Fruit fly (Drosophila melanogaster) whole organism, embryonic: Measurements from ENCODE around the gene Grip91.

ENCODE experiments used
- Abd-B ChIP-seq: fragments of 200-800 bp; sonication (Bioruptor generic); optimal IDR thresholded peaks from 2 replicates; lab custom pipeline; 2018; ENCODE audit warnings: missing biosample characterization, mild to moderate bottlenecking, missing genetic modification characterization, moderate library complexity
- Antp ChIP-seq: fragments of 200-800 bp; sonication (Bioruptor generic); optimal IDR thresholded peaks from 3 replicates; lab custom pipeline; 2016; ENCODE audit warnings: missing biosample characterization, missing genetic modification characterization
- Atf6 ChIP-seq: fragments of 200-800 bp; sonication (Bioruptor generic); IDR thresholded peaks from 2 replicates; pipeline ENCODE4 v1.3.6; 2022; ENCODE audit warnings: missing biosample characterization, missing genetic modification characterization
- Bgb ChIP-seq: fragments of 200-800 bp; sonication (Bioruptor generic); IDR thresholded peaks from 2 replicates; pipeline ENCODE4 v1.3.6; 2022; ENCODE audit warnings: missing biosample characterization, missing genetic modification characterization; ENCODE audit not compliant: partially characterized antibody
- BtbVII ChIP-seq: fragments of 200-800 bp; sonication (Bioruptor generic); optimal IDR thresholded peaks from 3 replicates; lab custom pipeline; 2017; ENCODE audit warnings: missing biosample characterization, mild to moderate bottlenecking, missing genetic modification characterization
- CG10543 ChIP-seq: fragments of 200-800 bp; sonication (Bioruptor generic); optimal IDR thresholded peaks from 3 replicates; lab custom pipeline; 2017; ENCODE audit warnings: missing biosample characterization, mild to moderate bottlenecking, missing genetic modification characterization, moderate library complexity
- CG10959 ChIP-seq: fragments of 200-800 bp; sonication (Bioruptor generic); IDR thresholded peaks from 2 replicates; pipeline ENCODE4 v1.3.6; 2022; ENCODE audit warnings: missing biosample characterization, missing genetic modification characterization
- CG11696 ChIP-seq: fragments of 200-800 bp; sonication (Bioruptor generic); IDR thresholded peaks from 2 replicates; pipeline ENCODE4 v1.3.6; 2022; ENCODE audit warnings: missing biosample characterization, missing genetic modification characterization
- CG12071 ChIP-seq: fragments of 200-800 bp; sonication (Bioruptor generic); optimal IDR thresholded peaks from 3 replicates; lab custom pipeline; 2018; ENCODE audit warnings: missing biosample characterization, mild to moderate bottlenecking, missing genetic modification characterization
- CG12219 ChIP-seq: fragments of 200-800 bp; sonication (Bioruptor generic); optimal IDR thresholded peaks from 3 replicates; lab custom pipeline; 2018; ENCODE audit warnings: missing biosample characterization, mild to moderate bottlenecking, missing genetic modification characterization
- CG13123 ChIP-seq: fragments of 200-800 bp; sonication (Bioruptor generic); optimal IDR thresholded peaks from 2 replicates; lab custom pipeline; 2016; ENCODE audit warnings: missing biosample characterization, missing genetic modification characterization
- CG14050 ChIP-seq: fragments of 200-800 bp; sonication (Bioruptor generic); IDR thresholded peaks from 3 replicates; pipeline ENCODE4 v1.3.6; 2022; ENCODE audit warnings: missing biosample characterization, missing genetic modification characterization
- CG14965 ChIP-seq: fragments of 200-800 bp; sonication (Bioruptor generic); optimal IDR thresholded peaks from 2 replicates; lab custom pipeline; 2016; ENCODE audit warnings: missing biosample characterization, missing genetic modification characterization, borderline replicate concordance
- CG16813 ChIP-seq: fragments of 200-800 bp; sonication (Bioruptor generic); IDR thresholded peaks from 3 replicates; pipeline ENCODE4 v1.3.6; 2022; ENCODE audit warnings: missing biosample characterization, missing genetic modification characterization; ENCODE audit not compliant: partially characterized antibody
- CG17328 ChIP-seq: fragments of 200-800 bp; sonication (Bioruptor generic); IDR thresholded peaks from 2 replicates; pipeline ENCODE4 v1.3.6; 2022; ENCODE audit warnings: missing biosample characterization, missing genetic modification characterization
- CG17385 ChIP-seq: fragments of 200-800 bp; sonication (Bioruptor generic); optimal IDR thresholded peaks from 3 replicates; lab custom pipeline; 2018; ENCODE audit warnings: missing biosample characterization, mild to moderate bottlenecking, missing genetic modification characterization
- CG2129 ChIP-seq: fragments of 200-800 bp; sonication (Bioruptor generic); IDR thresholded peaks from 2 replicates; pipeline ENCODE4 v1.3.6; 2022; ENCODE audit warnings: missing biosample characterization, missing genetic modification characterization; ENCODE audit not compliant: partially characterized antibody
- CG2199 ChIP-seq: fragments of 200-800 bp; sonication (Bioruptor generic); IDR thresholded peaks from 3 replicates; pipeline ENCODE4 v1.3.6; 2022; ENCODE audit warnings: missing biosample characterization, missing genetic modification characterization
- CG4707 ChIP-seq: fragments of 200-800 bp; sonication (Bioruptor generic); optimal IDR thresholded peaks from 2 replicates; lab custom pipeline; 2018; ENCODE audit warnings: missing biosample characterization, mild to moderate bottlenecking, missing genetic modification characterization, moderate library complexity
- CG4820 ChIP-seq: fragments of 200-800 bp; sonication (Bioruptor generic); optimal IDR thresholded peaks from 3 replicates; lab custom pipeline; 2016; ENCODE audit warnings: missing biosample characterization, missing genetic modification characterization
- CG5953 ChIP-seq: fragments of 200-800 bp; sonication (Bioruptor generic); IDR thresholded peaks from 2 replicates; pipeline ENCODE4 v1.3.6; 2022; ENCODE audit warnings: missing biosample characterization, missing genetic modification characterization
- CG7556 ChIP-seq: fragments of 200-800 bp; sonication (Bioruptor generic); optimal IDR thresholded peaks from 2 replicates; lab custom pipeline; 2017; ENCODE audit warnings: missing biosample characterization, mild to moderate bottlenecking, missing genetic modification characterization
- CG8478 ChIP-seq: fragments of >200 bp; optimal IDR thresholded peaks from 2 replicates; lab custom pipeline; 2018
- CG8924 ChIP-seq: fragments of 200-800 bp; optimal IDR thresholded peaks from 3 replicates; lab custom pipeline; 2019; ENCODE audit warnings: missing biosample characterization, mild to moderate bottlenecking, missing genetic modification characterization, moderate library complexity
- CG9609 ChIP-seq: fragments of 200-800 bp; sonication (Bioruptor generic); optimal IDR thresholded peaks from 3 replicates; lab custom pipeline; 2016; ENCODE audit warnings: missing biosample characterization, missing genetic modification characterization
- Camta ChIP-seq: fragments of 200-800 bp; sonication (Bioruptor generic); optimal IDR thresholded peaks from 2 replicates; lab custom pipeline; 2016; ENCODE audit warnings: missing biosample characterization, missing genetic modification characterization
- Dip2 ChIP-seq: fragments of 200-800 bp; sonication (Bioruptor generic); IDR thresholded peaks from 2 replicates; pipeline ENCODE4 v1.3.6; 2022; ENCODE audit warnings: missing biosample characterization, missing genetic modification characterization
- HLH54F ChIP-seq: fragments of 200-800 bp; sonication (Bioruptor generic); optimal IDR thresholded peaks from 3 replicates; lab custom pipeline; 2016; ENCODE audit warnings: missing biosample characterization, missing genetic modification characterization
- Hr39 ChIP-seq: fragments of >200 bp; optimal IDR thresholded peaks from 2 replicates; lab custom pipeline; 2017
- Hr51 ChIP-seq, 2 experiments: fragments of 200-800 bp; sonication (Bioruptor generic); optimal IDR thresholded peaks; 2 replicates in 1 of 2; 3 replicates in 1 of 2; lab custom pipeline; 2016 to 2018; ENCODE audit warnings: missing biosample characterization in 2 of 2, missing genetic modification characterization in 2 of 2, mild to moderate bottlenecking in 1 of 2, moderate library complexity in 1 of 2
- Lpt ChIP-seq: fragments of >200 bp; optimal IDR thresholded peaks from 2 replicates; lab custom pipeline; 2018; ENCODE audit warnings: missing biosample characterization, missing genetic modification characterization
- Optix ChIP-seq: fragments of 200-800 bp; sonication (Bioruptor generic); IDR thresholded peaks from 3 replicates; pipeline ENCODE4 v1.3.6; 2022; ENCODE audit warnings: missing biosample characterization, missing genetic modification characterization
- Sox102F ChIP-seq: fragments of 200-800 bp; sonication (Bioruptor generic); optimal IDR thresholded peaks from 2 replicates; lab custom pipeline; 2018; ENCODE audit warnings: missing biosample characterization, mild to moderate bottlenecking, missing genetic modification characterization, moderate library complexity
- bcd ChIP-seq: fragments of 200-800 bp; sonication (Bioruptor generic); optimal IDR thresholded peaks from 2 replicates; lab custom pipeline; 2017; ENCODE audit warnings: missing biosample characterization, mild to moderate bottlenecking, missing genetic modification characterization
- br ChIP-seq: fragments of >200 bp; optimal IDR thresholded peaks from 2 replicates; lab custom pipeline; 2017
- crol ChIP-seq: fragments of 200-800 bp; sonication (Bioruptor generic); IDR thresholded peaks from 2 replicates; pipeline ENCODE4 v1.3.6; 2022; ENCODE audit warnings: missing biosample characterization, missing genetic modification characterization
- fd3F ChIP-seq: fragments of 200-800 bp; sonication (Bioruptor generic); optimal IDR thresholded peaks from 2 replicates; lab custom pipeline; 2018; ENCODE audit warnings: missing biosample characterization, mild to moderate bottlenecking, missing genetic modification characterization, moderate library complexity
- gsb ChIP-seq: fragments of 200-800 bp; sonication (Bioruptor generic); IDR thresholded peaks from 2 replicates; pipeline ENCODE4 v1.3.6; 2022; ENCODE audit warnings: missing biosample characterization, missing genetic modification characterization
- gsb-n ChIP-seq: fragments of 200-800 bp; sonication (Bioruptor generic); optimal IDR thresholded peaks from 3 replicates; lab custom pipeline; 2018; ENCODE audit warnings: missing biosample characterization, mild to moderate bottlenecking, missing genetic modification characterization
- hkb ChIP-seq, 2 experiments: fragments of 200-800 bp in 1 of 2; fragments of >200 bp in 1 of 2; sonication (Bioruptor generic) in 1 of 2; IDR thresholded peaks in 1 of 2; optimal IDR thresholded peaks in 1 of 2; 2 replicates each; pipeline versions ENCODE4 v1.3.6 to Lab custom; 2017 to 2022; ENCODE audit warnings: missing biosample characterization in 1 of 2, missing genetic modification characterization in 1 of 2
- kah ChIP-seq: fragments of 200-800 bp; sonication (Bioruptor generic); optimal IDR thresholded peaks from 2 replicates; lab custom pipeline; 2018; ENCODE audit warnings: missing biosample characterization, mild to moderate bottlenecking, missing genetic modification characterization
- knrl ChIP-seq: fragments of 200-800 bp; sonication (Bioruptor generic); IDR thresholded peaks from 3 replicates; pipeline ENCODE4 v1.3.6; 2022; ENCODE audit warnings: missing biosample characterization, missing genetic modification characterization; ENCODE audit not compliant: partially characterized antibody
- lbe ChIP-seq: fragments of 200-800 bp; sonication (Bioruptor generic); optimal IDR thresholded peaks from 2 replicates; lab custom pipeline; 2016; ENCODE audit warnings: missing biosample characterization, mild to moderate bottlenecking, missing genetic modification characterization
- lmd ChIP-seq: fragments of 200-800 bp; sonication (Bioruptor generic); IDR thresholded peaks from 2 replicates; pipeline ENCODE4 v1.3.6; 2022; ENCODE audit warnings: missing biosample characterization, missing genetic modification characterization
- odd ChIP-seq: fragments of 200-800 bp; sonication (Bioruptor generic); optimal IDR thresholded peaks from 2 replicates; lab custom pipeline; 2017; ENCODE audit warnings: missing biosample characterization, mild to moderate bottlenecking, missing genetic modification characterization
- sc ChIP-seq, 3 experiments: fragments of >200 bp in 2 of 3; fragments of 200-800 bp in 1 of 3; sonication (Bioruptor generic) in 1 of 3; optimal IDR thresholded peaks; 2 replicates in 2 of 3; 3 replicates in 1 of 3; lab custom pipeline; 2017; ENCODE audit warnings: mild to moderate bottlenecking in 1 of 3, missing biosample characterization in 1 of 3, missing genetic modification characterization in 1 of 3, missing genetic modification reagents in 1 of 3
- sd ChIP-seq: fragments of 200-800 bp; sonication (Bioruptor generic); optimal IDR thresholded peaks from 3 replicates; lab custom pipeline; 2018; ENCODE audit warnings: missing biosample characterization, mild to moderate bottlenecking, missing genetic modification characterization, moderate library complexity
- sisA ChIP-seq: fragments of 200-800 bp; sonication (Bioruptor generic); IDR thresholded peaks from 2 replicates; pipeline ENCODE4 v1.3.6; 2022; ENCODE audit warnings: missing biosample characterization, missing genetic modification characterization
- tll ChIP-seq, 2 experiments: fragments of 200-800 bp in 1 of 2; fragments of >200 bp in 1 of 2; sonication (Bioruptor generic) in 1 of 2; optimal IDR thresholded peaks; 2 replicates each; lab custom pipeline; 2017 to 2019; ENCODE audit warnings: missing biosample characterization in 2 of 2, missing genetic modification characterization in 2 of 2, mild to moderate bottlenecking in 1 of 2, moderate library complexity in 1 of 2
- wdn ChIP-seq: fragments of 200-800 bp; sonication (Bioruptor generic); IDR thresholded peaks from 2 replicates; pipeline ENCODE4 v1.3.6; 2022; ENCODE audit warnings: missing biosample characterization, missing genetic modification characterization

Gene Grip91

dm6 chrX:13739411-13739888, 5.0 kb downstream of the Grip91 start, which contains the start of gene CG11151:
Gene CG11151 (plus strand): TSS chrX:13739744.
- TF ChIP-seq Sox102F (GFP tag; lab: Kevin White, UChicago) (peak; percentile 98), gsb (peak; percentile 85), Optix (peak; percentile 91), CG8478 (lab: Kevin White, UChicago) (peak; percentile 96), Hr39 (no peak), sisA (GFP tag; lab: Robert Waterston, UW) (peak; percentile 95), CG16813 (GFP tag; lab: Robert Waterston, UW) (peak; percentile 61; the same call in 2 of the 3 replicates), Camta (GFP tag; lab: Kevin White, UChicago) (peak; percentile 96), CG10543 (GFP tag; lab: Kevin White, UChicago) (peak; percentile 97), CG2129 (GFP tag; lab: Robert Waterston, UW) (no peak), tll (GFP tag; optimal IDR thresholded peaks at IDR 0.05; lab: Kevin White, UChicago) (peak; percentile 66 to 88), lbe (GFP tag; lab: Kevin White, UChicago) (peak; percentile 97), gsb-n (peak; percentile 98), sd (tag; lab: Kevin White, UChicago) (peak; percentile 83), CG14050 (peak; percentile 94), crol (GFP tag; lab: Robert Waterston, UW) (peak; percentile 44; the same call in 1 of the 2 replicates), Abd-B (GFP tag; lab: Kevin White, UChicago) (peak; percentile 95), HLH54F (peak; percentile 97), CG5953 (GFP tag; lab: Robert Waterston, UW) (peak; percentile 93), Atf6 (GFP tag; lab: Robert Waterston, UW) (peak; percentile 96), wdn (GFP tag; lab: Robert Waterston, UW) (peak; percentile 94), BtbVII (GFP tag; lab: Kevin White, UChicago) (peak; percentile 97), CG4707 (GFP tag; lab: Kevin White, UChicago) (peak; percentile 100), CG2199 (GFP tag; lab: Robert Waterston, UW) (peak; percentile 96), fd3F (GFP tag; lab: Kevin White, UChicago) (peak; percentile 95), knrl (GFP tag; lab: Robert Waterston, UW) (peak; percentile 64; the same call in 2 of the 3 replicates), br (lab: Kevin White, UChicago) (no peak), CG12219 (GFP tag; lab: Kevin White, UChicago) (peak; percentile 98), Antp (peak; percentile 98), Bgb (GFP tag; lab: Robert Waterston, UW) (peak; percentile 68), CG13123 (peak; percentile 92), CG14965 (GFP tag; lab: Kevin White, UChicago) (peak; percentile 70), CG7556 (GFP tag; lab: Kevin White, UChicago) (peak; percentile 96), lmd (GFP tag; lab: Robert Waterston, UW) (peak; percentile 93), CG10959 (GFP tag; lab: Robert Waterston, UW) (peak; percentile 94), CG4820 (GFP tag; lab: Kevin White, UChicago) (peak; percentile 94), CG17385 (GFP tag; lab: Kevin White, UChicago) (peak; percentile 95), CG12071 (peak; percentile 98), Hr51 (GFP tag; optimal IDR thresholded peaks at IDR 0.05; lab: Kevin White, UChicago) (peak; percentile 97 to 98), hkb (optimal IDR thresholded peaks at IDR 0.05; lab: Kevin White, UChicago) (no peak), hkb (GFP tag; IDR thresholded peaks at IDR 0.05; lab: Robert Waterston, UW) (peak; percentile 97), sc (optimal IDR thresholded peaks at IDR 0.05; lab: Kevin White, UChicago) (no peak), sc (GFP tag; optimal IDR thresholded peaks at IDR 0.05; lab: Kevin White, UChicago) (peak; percentile 93), Dip2 (GFP tag; lab: Robert Waterston, UW) (peak; percentile 19; the same call in 1 of the 2 replicates), odd (GFP tag; lab: Kevin White, UChicago) (peak; percentile 94), Lpt (GFP tag; lab: Kevin White, UChicago) (no peak), CG8924 (tag; lab: Kevin White, UChicago) (peak; percentile 98), CG11696 (GFP tag; lab: Robert Waterston, UW) (peak; percentile 87), CG17328 (GFP tag; lab: Robert Waterston, UW) (peak; percentile 96), bcd (GFP tag; lab: Kevin White, UChicago) (peak; percentile 96), kah (GFP tag; lab: Kevin White, UChicago) (peak; percentile 94), CG9609 (GFP tag; lab: Kevin White, UChicago) (peak; percentile 98)
